Fruit fly (Drosophila melanogaster): ENCODE results near the gene gammaTub23C.
A peak's percentile ranks its signal among the peaks of the same experiment; 100 is the strongest.

gammaTub23C gene

DNA sequence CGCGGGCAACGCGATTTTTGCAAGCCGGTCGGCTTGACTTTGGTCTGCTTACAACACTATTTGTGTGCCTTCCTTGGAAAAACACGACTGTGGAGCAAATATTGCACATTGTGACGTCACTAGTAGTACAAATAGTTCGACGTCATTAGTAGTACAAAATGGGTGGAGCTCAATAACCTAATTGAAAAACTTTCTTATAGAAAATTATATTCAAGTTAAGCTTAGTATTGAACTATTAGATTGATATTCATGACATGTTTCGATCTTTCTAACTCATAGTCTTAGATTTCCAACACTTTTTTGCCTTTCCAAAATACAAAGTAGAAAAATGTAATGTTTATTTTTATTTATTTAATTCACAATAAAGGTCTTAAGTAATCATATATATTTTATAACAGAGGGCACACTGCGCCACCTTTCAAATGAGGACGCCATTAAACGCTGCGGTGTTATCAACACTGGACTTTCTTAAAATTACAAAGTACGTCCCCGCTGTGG, at the start of gene gammaTub23C, which contains the start of gene Rrp1 (continued):
- peak; percentile 77 for TF ChIP-seq CG31224 (GFP tag; IDR thresholded peaks at IDR 0.05)
- TF ChIP-seq prd (optimal IDR thresholded peaks at IDR 0.05) = no peak
- TF ChIP-seq prd (GFP tag; IDR thresholded peaks at IDR 0.05) = peak; percentile 93
- peak; percentile 92 for TF ChIP-seq Ssrp (tag; optimal IDR thresholded peaks at IDR 0.05)
- TF ChIP-seq trem (tag; optimal IDR thresholded peaks at IDR 0.05) = peak; percentile 90
- peak; percentile 93 for TF ChIP-seq az2 (GFP tag; optimal IDR thresholded peaks at IDR 0.05)
- TF ChIP-seq ems (GFP tag; optimal IDR thresholded peaks at IDR 0.05) = peak; percentile 75
- peak; percentile 84 for TF ChIP-seq CG3407 (GFP tag; optimal IDR thresholded peaks at IDR 0.05)
- peak; percentile 61; the same call in 1 of the 2 replicates for TF ChIP-seq CG8765 (GFP tag; IDR thresholded peaks at IDR 0.05)
- peak; percentile 88 for TF ChIP-seq Med (GFP tag)
- TF ChIP-seq zfh1 (GFP tag; IDR thresholded peaks at IDR 0.05) = peak; percentile 70
- TF ChIP-seq CG11398 (GFP tag; optimal IDR thresholded peaks at IDR 0.05) = no peak
- TF ChIP-seq CG14667 (GFP tag; IDR thresholded peaks at IDR 0.05) = peak; percentile 72
- TF ChIP-seq Spps (tag; optimal IDR thresholded peaks at IDR 0.05) = peak; percentile 70
- peak; percentile 57 for TF ChIP-seq Bdp1 (GFP tag; optimal IDR thresholded peaks at IDR 0.05)
- TF ChIP-seq CG15269 (tag; optimal IDR thresholded peaks at IDR 0.05) = peak; percentile 90
- TF ChIP-seq CG11456 (GFP tag; IDR thresholded peaks at IDR 0.05) = peak; percentile 77; the same call in 2 of the 3 replicates
- peak; percentile 15; the same call in 1 of the 2 replicates for TF ChIP-seq amos (GFP tag; IDR thresholded peaks at IDR 0.05; ENCODE audit: partially characterized antibody)
- no peak for TF ChIP-seq unc-4 (GFP tag; IDR thresholded peaks at IDR 0.05; ENCODE audit: partially characterized antibody)
- TF ChIP-seq Sry-β (GFP tag; optimal IDR thresholded peaks at IDR 0.05) = peak; percentile 61
- TF ChIP-seq Sin3A (optimal IDR thresholded peaks at IDR 0.05) = peak; percentile 75
- peak; percentile 85 for TF ChIP-seq kni (GFP tag; optimal IDR thresholded peaks at IDR 0.05)
- TF ChIP-seq H15 (GFP tag; IDR thresholded peaks at IDR 0.05) = peak; percentile 74; the same call in 2 of the 3 replicates
- TF ChIP-seq CG15601 (tag; optimal IDR thresholded peaks at IDR 0.05) = peak; percentile 82
- no peak; the same call in 1 of the 2 replicates for TF ChIP-seq wdn (GFP tag; IDR thresholded peaks at IDR 0.05)
- TF ChIP-seq CG12155 (GFP tag; optimal IDR thresholded peaks at IDR 0.05) = peak; percentile 89
- TF ChIP-seq Blimp-1 (GFP tag; optimal IDR thresholded peaks at IDR 0.05) = peak; percentile 80
- no peak; the same call in 1 of the 2 replicates for TF ChIP-seq gsb (GFP tag; IDR thresholded peaks at IDR 0.05)
- TF ChIP-seq p53 (GFP tag; optimal IDR thresholded peaks at IDR 0.05) = no peak
- no peak for TF ChIP-seq CG2199 (GFP tag; IDR thresholded peaks at IDR 0.05)
- TF ChIP-seq Eip74EF (GFP tag; optimal IDR thresholded peaks at IDR 0.05) = peak in 1 of 2 experiments; percentile 86
- no peak for TF ChIP-seq lov (optimal IDR thresholded peaks at IDR 0.05)
- peak; percentile 47; the same call in 1 of the 3 replicates for TF ChIP-seq lov (GFP tag; IDR thresholded peaks at IDR 0.05)
- no peak for TF ChIP-seq chinmo (GFP tag; IDR thresholded peaks at IDR 0.05; ENCODE audit: partially characterized antibody)
- TF ChIP-seq CG31388 (GFP tag; optimal IDR thresholded peaks at IDR 0.05) = peak; percentile 66
- TF ChIP-seq Dip3 (GFP tag; optimal IDR thresholded peaks at IDR 0.05) = peak; percentile 81
- TF ChIP-seq sima (GFP tag; optimal IDR thresholded peaks at IDR 0.05) = no peak
- peak; percentile 85 for TF ChIP-seq Atf3 (GFP tag; optimal IDR thresholded peaks at IDR 0.05)
- TF ChIP-seq ERR (GFP tag; optimal IDR thresholded peaks at IDR 0.05) = peak; percentile 15
- peak; percentile 95 for TF ChIP-seq Sox100B (GFP tag; optimal IDR thresholded peaks at IDR 0.05)
- TF ChIP-seq dmrt11E (tag; optimal IDR thresholded peaks at IDR 0.05) = peak; percentile 90
- TF ChIP-seq lmd (GFP tag; IDR thresholded peaks at IDR 0.05) = peak; percentile 90
- TF ChIP-seq sisA (GFP tag; IDR thresholded peaks at IDR 0.05) = peak; percentile 87
- peak; percentile 90 for TF ChIP-seq CG33557 (GFP tag; optimal IDR thresholded peaks at IDR 0.05)
- TF ChIP-seq slbo (GFP tag; IDR thresholded peaks at IDR 0.05) = peak; percentile 91
- TF ChIP-seq CG6175 (GFP tag; IDR thresholded peaks at IDR 0.05) = 0 out of 3 replicates have a peak, but pooled peaks have one; percentile 33
- peak; percentile 53 for TF ChIP-seq CG13894 (tag; optimal IDR thresholded peaks at IDR 0.05)
- peak; percentile 86 for TF ChIP-seq tgo (GFP tag; IDR thresholded peaks at IDR 0.05)
- peak; percentile 45 for TF ChIP-seq emc (GFP tag; optimal IDR thresholded peaks at IDR 0.05)
- TF ChIP-seq Awh (GFP tag; IDR thresholded peaks at IDR 0.05) = no peak
- TF ChIP-seq CG4707 (GFP tag; optimal IDR thresholded peaks at IDR 0.05) = peak; percentile 47
